Worm (Caenorhabditis elegans) whole organism, late embryonic: ENCODE measurements around the gene kin-4.

Experiments
- ceh-14 ChIP-seq: sonication (generic microtip); optimal IDR thresholded peaks from 2 replicates; lab custom pipeline; 2016; ENCODE audit warnings: missing genotype, missing genetic modification characterization, missing compliant biosample characterization
- elt-4 ChIP-seq: sonication (generic microtip); optimal IDR thresholded peaks from 2 replicates; lab custom pipeline; 2016; ENCODE audit warnings: missing genetic modification characterization, missing compliant biosample characterization
- hlh-30 ChIP-seq: sonication (generic microtip); optimal IDR thresholded peaks from 2 replicates; lab custom pipeline; 2017; ENCODE audit warnings: antibody characterized with exemption, missing genetic modification characterization, missing compliant biosample characterization; ENCODE audit not compliant: insufficient read depth
- mec-3 ChIP-seq: sonication (generic microtip); optimal IDR thresholded peaks from 2 replicates; lab custom pipeline; 2016; ENCODE audit warnings: borderline replicate concordance, missing genetic modification characterization, missing compliant biosample characterization
- nfya-1 ChIP-seq: sonication (generic microtip); optimal IDR thresholded peaks from 2 replicates; lab custom pipeline; 2017; ENCODE audit warnings: missing genetic modification characterization, mild to moderate bottlenecking, missing compliant biosample characterization, antibody characterized with exemption, moderate library complexity
- nhr-11 ChIP-seq: fragments of 150-350 bp; optimal IDR thresholded peaks from 2 replicates; lab custom pipeline; 2014; ENCODE audit warnings: missing biosample characterization, missing genetic modification characterization
- pax-1 ChIP-seq: fragments of 150-350 bp; optimal IDR thresholded peaks from 2 replicates; lab custom pipeline; 2014; ENCODE audit warnings: missing biosample characterization, missing genetic modification characterization
- pha-4 ChIP-seq: fragments of 150-350 bp; optimal IDR thresholded peaks from 2 replicates; lab custom pipeline; 2018; ENCODE audit warnings: missing biosample characterization, missing genetic modification reagents, missing genetic modification characterization
- unc-3 ChIP-seq, 2 experiments: fragments of 200-800 bp in 1 of 2; sonication (Bioruptor generic) in 1 of 2; sonication (generic microtip) in 1 of 2; conservative IDR thresholded peaks in 1 of 2; optimal IDR thresholded peaks in 1 of 2; 2 replicates each; pipeline versions ENCODE4 v1.3.6 to Lab custom; 2016 to 2022; ENCODE audit warnings: missing compliant biosample characterization in 2 of 2, missing genetic modification characterization in 2 of 2, missing genetic modification reagents in 1 of 2

DNA sequence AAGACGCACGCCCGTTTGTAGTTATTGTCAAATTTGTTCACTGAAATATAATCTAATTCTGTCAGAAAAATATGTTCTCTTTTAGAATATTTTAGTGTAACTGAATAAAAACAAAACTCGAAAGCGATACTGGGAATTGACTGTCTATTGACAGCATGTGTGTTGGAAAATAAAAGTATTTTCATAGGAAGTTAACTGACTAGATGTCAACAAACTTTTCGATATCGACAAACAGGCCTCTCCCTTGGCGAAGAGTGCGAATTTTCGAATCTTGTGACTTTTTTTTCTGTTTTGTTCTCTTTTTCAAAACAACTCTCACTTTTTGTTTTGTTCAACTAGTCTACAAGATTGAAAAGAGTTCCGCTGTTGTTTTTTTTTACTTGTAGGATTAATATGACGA, 12.7 kb downstream of the kin-4 start:
- TF ChIP-seq elt-4 (no peak), nhr-11 (tag; lab: Kevin White, UChicago) (no peak), nfya-1 (tag; lab: Kevin White, UChicago) (no peak), hlh-30 (tag; lab: Kevin White, UChicago) (no peak), pha-4 (tag; lab: Kevin White, UChicago) (no peak), ceh-14 (no peak), unc-3 (GFP tag; conservative IDR thresholded peaks at IDR 0.05; lab: Robert Waterston, UW) (no peak), unc-3 (tag; optimal IDR thresholded peaks at IDR 0.05; lab: Kevin White, UChicago) (no peak), pax-1 (no peak), mec-3 (tag; lab: Kevin White, UChicago) (no peak)
